Fruit fly (Drosophila melanogaster): ENCODE measurements around the gene Lim3.

Lim3 gene

DNA sequence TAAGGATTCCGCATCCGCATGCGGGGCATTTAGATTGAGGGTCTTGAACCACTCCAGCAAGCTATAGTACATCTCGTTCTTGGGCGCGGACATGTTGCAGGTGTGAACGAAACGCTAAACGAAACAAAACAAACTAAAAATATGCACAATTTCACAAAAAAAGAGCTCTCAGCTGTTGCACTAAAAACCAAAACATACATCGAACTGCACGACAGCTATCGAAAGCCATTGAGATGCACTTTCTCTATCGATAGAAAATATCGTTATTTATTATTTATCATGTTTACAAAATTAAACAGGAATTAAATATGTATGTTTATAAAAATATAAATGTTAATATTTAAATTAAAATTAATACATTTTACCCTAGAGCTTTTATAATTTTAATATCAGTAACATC lies 74.9 kb downstream of the Lim3 start, which contains the start of gene hook:
Gene hook, minus strand, starts transcription at position 211 of the 400 bp plus-strand sequence.
- TF ChIP-seq lola (GFP tag; optimal IDR thresholded peaks at IDR 0.05) = no peak
- TF ChIP-seq sage (GFP tag; optimal IDR thresholded peaks at IDR 0.05) = peak; percentile 23

All from whole organism, wandering third instar larva.